Fruit fly (Drosophila melanogaster) whole organism, embryonic: ENCODE results near the gene CG1324.

ENCODE experiments used
- CG11695 ChIP-seq: fragments of 200-800 bp; sonication (Bioruptor generic); IDR thresholded peaks from 3 replicates; pipeline ENCODE4 v1.3.6; 2022; ENCODE audit warnings: missing biosample characterization, missing genetic modification characterization
- CG12155 ChIP-seq: fragments of 200-800 bp; sonication (Bioruptor generic); optimal IDR thresholded peaks from 3 replicates; lab custom pipeline; 2016; ENCODE audit warnings: missing biosample characterization, missing genetic modification characterization
- CG12659 ChIP-seq: fragments of 200-800 bp; sonication (Bioruptor generic); optimal IDR thresholded peaks from 3 replicates; lab custom pipeline; 2017; ENCODE audit warnings: mild to moderate bottlenecking, missing biosample characterization, missing genetic modification reagents, missing genetic modification characterization
- CG14667 ChIP-seq: fragments of 200-800 bp; sonication (Bioruptor generic); IDR thresholded peaks from 2 replicates; pipeline ENCODE4 v1.3.6; 2022; ENCODE audit warnings: missing biosample characterization, missing genetic modification characterization
- CG16779 ChIP-seq: fragments of 200-800 bp; sonication (Bioruptor generic); IDR thresholded peaks from 2 replicates; pipeline ENCODE4 v1.3.6; 2022; ENCODE audit warnings: missing biosample characterization, missing genetic modification characterization
- CG17359 ChIP-seq: fragments of 200-800 bp; sonication (Bioruptor generic); optimal IDR thresholded peaks from 3 replicates; lab custom pipeline; 2018; ENCODE audit warnings: missing biosample characterization, mild to moderate bottlenecking, missing genetic modification characterization, moderate library complexity
- CG17912 ChIP-seq: fragments of 200-800 bp; sonication (Bioruptor generic); optimal IDR thresholded peaks from 2 replicates; lab custom pipeline; 2018; ENCODE audit warnings: missing biosample characterization, mild to moderate bottlenecking, missing genetic modification characterization
- CG1832 ChIP-seq: fragments of 200-800 bp; sonication (Bioruptor generic); optimal IDR thresholded peaks from 2 replicates; lab custom pipeline; 2017; ENCODE audit warnings: missing biosample characterization, mild to moderate bottlenecking, missing genetic modification characterization, inconsistent platforms
- CG18619 ChIP-seq: fragments of 200-800 bp; sonication (Bioruptor generic); optimal IDR thresholded peaks from 3 replicates; lab custom pipeline; 2017; ENCODE audit warnings: missing biosample characterization, mild to moderate bottlenecking, missing genetic modification characterization
- CG2120 ChIP-seq: fragments of 200-800 bp; sonication (Bioruptor generic); optimal IDR thresholded peaks from 3 replicates; lab custom pipeline; 2016; ENCODE audit warnings: missing biosample characterization, missing genetic modification characterization
- CG2678 ChIP-seq: fragments of 200-800 bp; sonication (Bioruptor generic); optimal IDR thresholded peaks from 3 replicates; lab custom pipeline; 2019; ENCODE audit warnings: missing biosample characterization, mild to moderate bottlenecking, missing genetic modification characterization, moderate library complexity
- CG31224 ChIP-seq: fragments of 200-800 bp; sonication (Bioruptor generic); IDR thresholded peaks from 2 replicates; pipeline ENCODE4 v1.3.6; 2022; ENCODE audit warnings: missing biosample characterization, missing genetic modification characterization
- CG3838 ChIP-seq: fragments of 200-800 bp; sonication (Bioruptor generic); optimal IDR thresholded peaks from 3 replicates; lab custom pipeline; 2016; ENCODE audit warnings: missing biosample characterization, missing genetic modification characterization
- CG42726 ChIP-seq: fragments of 200-800 bp; sonication (Bioruptor generic); IDR thresholded peaks from 2 replicates; pipeline ENCODE4 v1.3.6; 2022; ENCODE audit warnings: missing biosample characterization, missing genetic modification characterization; ENCODE audit not compliant: partially characterized antibody
- CG4404 ChIP-seq: fragments of 200-800 bp; sonication (Bioruptor generic); IDR thresholded peaks from 2 replicates; pipeline ENCODE4 v1.3.6; 2022; ENCODE audit warnings: missing biosample characterization, missing genetic modification characterization
- CG5245 ChIP-seq: fragments of 200-800 bp; sonication (Bioruptor generic); optimal IDR thresholded peaks from 3 replicates; lab custom pipeline; 2016; ENCODE audit warnings: missing biosample characterization, missing genetic modification characterization
- CG7839 ChIP-seq: fragments of 200-800 bp; sonication (Bioruptor generic); optimal IDR thresholded peaks from 3 replicates; lab custom pipeline; 2018; ENCODE audit warnings: missing biosample characterization, mild to moderate bottlenecking, missing genetic modification characterization, moderate library complexity
- CG9727 ChIP-seq: fragments of 200-800 bp; sonication (Bioruptor generic); optimal IDR thresholded peaks from 3 replicates; lab custom pipeline; 2017; ENCODE audit warnings: missing biosample characterization, mild to moderate bottlenecking, missing genetic modification characterization
- Chrac-16 ChIP-seq: fragments of 200-800 bp; sonication (Bioruptor generic); optimal IDR thresholded peaks from 3 replicates; lab custom pipeline; 2016; ENCODE audit warnings: missing biosample characterization, missing genetic modification characterization
- Deaf1 ChIP-seq: fragments of 200-800 bp; optimal IDR thresholded peaks from 3 replicates; lab custom pipeline; 2019; ENCODE audit warnings: missing biosample characterization, mild to moderate bottlenecking, missing genetic modification characterization, moderate library complexity
- Doc2 ChIP-seq: fragments of 200-800 bp; sonication (Bioruptor generic); IDR thresholded peaks from 2 replicates; pipeline ENCODE4 v1.3.6; 2022; ENCODE audit warnings: missing biosample characterization, missing genetic modification characterization
- Hmx ChIP-seq: fragments of 200-800 bp; sonication (Bioruptor generic); optimal IDR thresholded peaks from 2 replicates; lab custom pipeline; 2016; ENCODE audit warnings: missing biosample characterization, missing genetic modification characterization
- Mrtf ChIP-seq: fragments of 200-800 bp; sonication (Bioruptor generic); IDR thresholded peaks from 3 replicates; pipeline ENCODE4 v1.3.6; 2022; ENCODE audit warnings: missing biosample characterization, missing genetic modification characterization
- Oli ChIP-seq: fragments of 200-800 bp; sonication (Bioruptor generic); optimal IDR thresholded peaks from 2 replicates; lab custom pipeline; 2018; ENCODE audit warnings: missing biosample characterization, mild to moderate bottlenecking, missing genetic modification characterization, moderate library complexity
- Side ChIP-seq: fragments of 200-800 bp; sonication (Bioruptor generic); optimal IDR thresholded peaks from 2 replicates; lab custom pipeline; 2016; ENCODE audit warnings: missing biosample characterization, missing genetic modification characterization
- TFAM ChIP-seq: fragments of 200-800 bp; sonication (Bioruptor generic); optimal IDR thresholded peaks from 2 replicates; lab custom pipeline; 2017; ENCODE audit warnings: missing biosample characterization, missing genetic modification characterization, inconsistent platforms
- Usf ChIP-seq: fragments of 200-800 bp; sonication (Bioruptor generic); optimal IDR thresholded peaks from 2 replicates; lab custom pipeline; 2017; ENCODE audit warnings: missing genotype, missing biosample characterization, missing genetic modification characterization
- Xbp1 ChIP-seq: fragments of 200-800 bp; sonication (Bioruptor generic); optimal IDR thresholded peaks from 3 replicates; lab custom pipeline; 2016; ENCODE audit warnings: missing biosample characterization, mild to moderate bottlenecking, missing genetic modification characterization
- Xrp1 ChIP-seq: fragments of 200-800 bp; sonication (Bioruptor generic); IDR thresholded peaks from 2 replicates; pipeline ENCODE4 v1.3.6; 2022; ENCODE audit warnings: missing biosample characterization, missing genetic modification characterization
- ab ChIP-seq: fragments of 200-800 bp; sonication (Bioruptor generic); optimal IDR thresholded peaks from 2 replicates; lab custom pipeline; 2016; ENCODE audit warnings: missing biosample characterization, missing genetic modification characterization
- aop ChIP-seq: fragments of 200-800 bp; sonication (Bioruptor generic); IDR thresholded peaks from 2 replicates; pipeline ENCODE4 v1.3.6; 2022; ENCODE audit warnings: missing biosample characterization, missing genetic modification characterization
- az2 ChIP-seq: fragments of 200-800 bp; sonication (Bioruptor generic); optimal IDR thresholded peaks from 3 replicates; lab custom pipeline; 2016; ENCODE audit warnings: missing biosample characterization, missing genetic modification characterization
- cas ChIP-seq: fragments of 200-800 bp; sonication (Bioruptor generic); IDR thresholded peaks from 2 replicates; pipeline ENCODE4 v1.3.6; 2022; ENCODE audit warnings: missing biosample characterization, missing genetic modification characterization
- dan ChIP-seq: fragments of 200-800 bp; sonication (Bioruptor generic); IDR thresholded peaks from 2 replicates; pipeline ENCODE4 v1.3.6; 2022; ENCODE audit warnings: missing biosample characterization, missing genetic modification characterization
- dmrt11E ChIP-seq: fragments of 200-800 bp; sonication (Bioruptor generic); optimal IDR thresholded peaks from 3 replicates; lab custom pipeline; 2018; ENCODE audit warnings: missing biosample characterization, mild to moderate bottlenecking, missing genetic modification characterization, moderate library complexity
- fd3F ChIP-seq: fragments of 200-800 bp; sonication (Bioruptor generic); optimal IDR thresholded peaks from 2 replicates; lab custom pipeline; 2018; ENCODE audit warnings: missing biosample characterization, mild to moderate bottlenecking, missing genetic modification characterization, moderate library complexity
- gem ChIP-seq: fragments of 200-800 bp; sonication (Bioruptor generic); optimal IDR thresholded peaks from 2 replicates; lab custom pipeline; 2019; ENCODE audit warnings: missing biosample characterization, mild to moderate bottlenecking, missing genetic modification characterization, moderate library complexity
- her ChIP-seq: fragments of 200-800 bp; sonication (Bioruptor generic); optimal IDR thresholded peaks from 2 replicates; lab custom pipeline; 2016; ENCODE audit warnings: missing biosample characterization, missing genetic modification characterization
- luna ChIP-seq: fragments of 200-800 bp; sonication (Bioruptor generic); optimal IDR thresholded peaks from 2 replicates; lab custom pipeline; 2016; ENCODE audit warnings: missing biosample characterization, missing genetic modification characterization
- mam ChIP-seq: fragments of 200-800 bp; sonication (Bioruptor generic); optimal IDR thresholded peaks from 3 replicates; lab custom pipeline; 2016; ENCODE audit warnings: missing biosample characterization, missing genetic modification characterization
- ranshi ChIP-seq: fragments of 200-800 bp; sonication (Bioruptor generic); IDR thresholded peaks from 2 replicates; pipeline ENCODE4 v1.3.6; 2022; ENCODE audit warnings: missing biosample characterization, missing genetic modification characterization
- run ChIP-seq: fragments of 200-800 bp; sonication (Bioruptor generic); optimal IDR thresholded peaks from 3 replicates; lab custom pipeline; 2018; ENCODE audit warnings: missing biosample characterization, mild to moderate bottlenecking, missing genetic modification characterization
- scrt ChIP-seq: fragments of 200-800 bp; sonication (Bioruptor generic); optimal IDR thresholded peaks from 2 replicates; lab custom pipeline; 2018; ENCODE audit warnings: missing biosample characterization, mild to moderate bottlenecking, missing genetic modification characterization, moderate library complexity
- sens ChIP-seq: fragments of 200-800 bp; sonication (Bioruptor generic); peaks from one replicate; lab custom pipeline; 2016; ENCODE audit warnings: missing biosample characterization, missing genetic modification characterization
- slbo ChIP-seq: fragments of 200-800 bp; sonication (Bioruptor generic); IDR thresholded peaks from 2 replicates; pipeline ENCODE4 v1.3.6; 2022; ENCODE audit warnings: missing biosample characterization, missing genetic modification characterization
- sug ChIP-seq: fragments of 200-800 bp; optimal IDR thresholded peaks from 2 replicates; lab custom pipeline; 2019; ENCODE audit warnings: missing biosample characterization, mild to moderate bottlenecking, missing genetic modification characterization, moderate library complexity
- tio ChIP-seq: fragments of 200-800 bp; sonication (Bioruptor generic); optimal IDR thresholded peaks from 2 replicates; lab custom pipeline; 2017; ENCODE audit warnings: missing biosample characterization, missing genetic modification characterization, inconsistent platforms
- tll ChIP-seq, 2 experiments: fragments of 200-800 bp in 1 of 2; fragments of >200 bp in 1 of 2; sonication (Bioruptor generic) in 1 of 2; optimal IDR thresholded peaks; 2 replicates each; lab custom pipeline; 2017 to 2019; ENCODE audit warnings: missing biosample characterization in 2 of 2, missing genetic modification characterization in 2 of 2, mild to moderate bottlenecking in 1 of 2, moderate library complexity in 1 of 2
- ttk ChIP-seq: fragments of 200-800 bp; sonication (Bioruptor generic); IDR thresholded peaks from 2 replicates; pipeline ENCODE4 v2.1.2; 2022; ENCODE audit warnings: missing biosample characterization, missing genetic modification characterization
- unpg ChIP-seq: fragments of 200-800 bp; sonication (Bioruptor generic); optimal IDR thresholded peaks from 3 replicates; lab custom pipeline; 2018; ENCODE audit warnings: missing biosample characterization, mild to moderate bottlenecking, missing genetic modification characterization, moderate library complexity
- vvl ChIP-seq: fragments of 200-800 bp; sonication (Bioruptor generic); IDR thresholded peaks from 2 replicates; pipeline ENCODE4 v1.3.6; 2022; ENCODE audit warnings: missing biosample characterization, missing genetic modification characterization
- yki ChIP-seq: fragments of >200 bp; optimal IDR thresholded peaks from 3 replicates; lab custom pipeline; 2018
- zen ChIP-seq: fragments of 200-800 bp; sonication (Bioruptor generic); optimal IDR thresholded peaks from 3 replicates; lab custom pipeline; 2018; ENCODE audit warnings: missing biosample characterization, mild to moderate bottlenecking, missing genetic modification characterization, moderate library complexity

The CG1324 gene

DNA sequence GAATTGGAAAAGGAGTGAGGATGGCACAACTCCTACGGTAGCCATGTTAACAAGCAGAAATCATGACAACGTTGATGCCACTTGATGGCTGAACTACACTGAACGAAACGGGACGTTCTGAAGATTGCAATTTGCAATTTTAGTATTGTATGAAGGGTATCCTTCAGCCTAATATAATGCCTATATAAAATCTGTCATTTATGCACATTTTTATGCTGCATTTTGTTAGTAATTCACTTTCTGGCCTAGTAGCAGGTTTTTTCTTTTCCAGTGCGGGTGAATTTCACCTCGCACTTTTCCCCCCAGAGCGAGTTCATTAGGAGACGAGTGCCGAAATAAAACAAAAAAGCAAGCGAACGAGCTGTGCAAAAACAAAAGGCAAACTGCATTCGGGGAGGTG, 32.9 kb downstream of the CG1324 start (continued):
- no peak for TF ChIP-seq CG2120 (GFP tag; lab: Kevin White, UChicago)
- no peak for TF ChIP-seq CG2678
- no peak for TF ChIP-seq tio (GFP tag; lab: Kevin White, UChicago)
- TF ChIP-seq slbo (GFP tag; lab: Robert Waterston, UW), result no peak
- no peak for TF ChIP-seq Mrtf (GFP tag; lab: Robert Waterston, UW)
- no peak for TF ChIP-seq az2 (GFP tag; lab: Kevin White, UChicago)
- TF ChIP-seq Hmx (GFP tag; lab: Kevin White, UChicago), result no peak
- TF ChIP-seq CG11695 (GFP tag; lab: Robert Waterston, UW), result no peak
- no peak for TF ChIP-seq Chrac-16 (GFP tag; lab: Kevin White, UChicago)
- no peak for TF ChIP-seq ranshi
- no peak for TF ChIP-seq mam (GFP tag; lab: Kevin White, UChicago)
- no peak for TF ChIP-seq tll (GFP tag; optimal IDR thresholded peaks at IDR 0.05; lab: Kevin White, UChicago)
- TF ChIP-seq unpg (GFP tag; lab: Kevin White, UChicago), result no peak
- TF ChIP-seq Deaf1, result no peak
- TF ChIP-seq CG1832 (GFP tag; lab: Kevin White, UChicago), result no peak
- no peak for TF ChIP-seq ttk (GFP tag; lab: Robert Waterston, UW)
- no peak for TF ChIP-seq vvl
- no peak for TF ChIP-seq CG3838 (GFP tag; lab: Kevin White, UChicago)
- TF ChIP-seq CG12659, result no peak
- TF ChIP-seq Doc2 (GFP tag; lab: Robert Waterston, UW), result no peak
- TF ChIP-seq luna (GFP tag; lab: Kevin White, UChicago), result no peak
- peak; percentile 63 for TF ChIP-seq zen (tag; lab: Kevin White, UChicago)
- TF ChIP-seq CG17359, result no peak
- no peak for TF ChIP-seq TFAM (GFP tag; lab: Kevin White, UChicago)
- no peak for TF ChIP-seq CG5245 (GFP tag; lab: Kevin White, UChicago)
- no peak for TF ChIP-seq Side
- TF ChIP-seq run, result no peak
- no peak for TF ChIP-seq CG18619
- no peak for TF ChIP-seq scrt
- no peak for TF ChIP-seq sug (tag; lab: Kevin White, UChicago)
- peak; percentile 12 for TF ChIP-seq CG9727 (GFP tag; lab: Kevin White, UChicago)
- TF ChIP-seq CG16779, result no peak
- no peak for TF ChIP-seq CG12155 (GFP tag; lab: Kevin White, UChicago)
- TF ChIP-seq CG17912, result no peak
- no peak for TF ChIP-seq CG14667 (GFP tag; lab: Robert Waterston, UW)
- no peak for TF ChIP-seq Oli
- TF ChIP-seq dan (GFP tag; lab: Robert Waterston, UW), result no peak
- TF ChIP-seq CG42726, result no peak
- TF ChIP-seq Xbp1 (GFP tag; lab: Kevin White, UChicago), result no peak
- no peak for TF ChIP-seq yki (lab: Kevin White, UChicago)
- TF ChIP-seq ab (GFP tag; lab: Kevin White, UChicago), result no peak
- peak; percentile 72 for TF ChIP-seq sens (GFP tag; lab: Kevin White, UChicago)
- TF ChIP-seq CG7839 (tag; lab: Kevin White, UChicago), result no peak
- TF ChIP-seq Xrp1 (GFP tag; lab: Robert Waterston, UW), result peak; percentile 43; the same call in 1 of the 2 replicates
- TF ChIP-seq CG4404 (GFP tag; lab: Robert Waterston, UW), result peak; percentile 25; the same call in 1 of the 2 replicates
- no peak for TF ChIP-seq her (GFP tag; lab: Kevin White, UChicago)
- peak; percentile 30 for TF ChIP-seq dmrt11E (tag; lab: Kevin White, UChicago)
- no peak for TF ChIP-seq CG31224
- no peak for TF ChIP-seq fd3F
- TF ChIP-seq aop, result no peak
- peak; percentile 16 for TF ChIP-seq gem (tag; lab: Kevin White, UChicago)
- no peak for TF ChIP-seq cas (GFP tag; lab: Robert Waterston, UW)
- no peak for TF ChIP-seq Usf (GFP tag; lab: Kevin White, UChicago)
